Worm (Caenorhabditis elegans) whole organism, L4/young adult: ENCODE data around the gene C45B2.2.

Source experiments
- W03F9.2 ChIP-seq: fragments of 150-350 bp; optimal IDR thresholded peaks from 2 replicates; lab custom pipeline; 2014; ENCODE audit warnings: missing biosample characterization, missing genetic modification characterization
- dao-5 ChIP-seq: sonication (generic microtip); optimal IDR thresholded peaks from 2 replicates; lab custom pipeline; 2016; ENCODE audit warnings: missing genotype, missing genetic modification characterization, moderate library complexity, missing compliant biosample characterization
- him-1 ChIP-seq: sonication (generic microtip); optimal IDR thresholded peaks from 2 replicates; lab custom pipeline; 2016; ENCODE audit warnings: missing genotype, missing genetic modification reagents, missing genetic modification characterization, missing compliant biosample characterization

The C45B2.2 gene

ce11 chrX:6065936-6066452 lies 18.5 kb upstream of the C45B2.2 start, which contains the start of gene ptr-4:
Gene ptr-4, minus strand, starts transcription at chrX:6065986.
- TF ChIP-seq him-1 (no peak), W03F9.2 (tag; lab: Kevin White, UChicago) (no peak), dao-5 (tag; lab: Kevin White, UChicago) (no peak)

ce11 chrX:6066618-6067017 lies 17.9 kb upstream of the C45B2.2 start:
- TF ChIP-seq him-1: no peak
- no peak for TF ChIP-seq dao-5 (tag; lab: Kevin White, UChicago)
- no peak for TF ChIP-seq W03F9.2 (tag; lab: Kevin White, UChicago)

- TF ChIP-seq dao-5 (tag; lab: Kevin White, UChicago) (no peak), him-1 (no peak), W03F9.2 (tag; lab: Kevin White, UChicago) (no peak)
Observed at ce11 chrX:6075209-6075608, 9.3 kb upstream of the C45B2.2 start, which contains the start of gene lgc-58. Gene lgc-58, plus strand, starts transcription at chrX:6075509.

- no peak for TF ChIP-seq dao-5 (tag; lab: Kevin White, UChicago)
- no peak for TF ChIP-seq him-1
- no peak for TF ChIP-seq W03F9.2 (tag; lab: Kevin White, UChicago)
Observed at ce11 chrX:6081793-6082192, 2.7 kb upstream of the C45B2.2 start.

ce11 chrX:6082660-6083059 lies 1.9 kb upstream of the C45B2.2 start, which contains the start of gene C45B2.3:
Gene C45B2.3, plus strand, starts transcription at chrX:6082960.
- TF ChIP-seq him-1: no peak
- no peak for TF ChIP-seq dao-5 (tag; lab: Kevin White, UChicago)
- TF ChIP-seq W03F9.2 (tag; lab: Kevin White, UChicago): no peak

- TF ChIP-seq dao-5 (tag; lab: Kevin White, UChicago) (no peak), him-1 (no peak), W03F9.2 (tag; lab: Kevin White, UChicago) (no peak)
Observed at ce11 chrX:6085824-6086223, 1.3 kb downstream of the C45B2.2 start, which contains the start of gene C45B2.1. Gene C45B2.1, plus strand, starts transcription at chrX:6086124.

- TF ChIP-seq him-1 (no peak), W03F9.2 (tag; lab: Kevin White, UChicago) (no peak), dao-5 (tag; lab: Kevin White, UChicago) (no peak)
Observed at ce11 chrX:6087676-6088075, 3.1 kb downstream of the C45B2.2 start, which contains the start of gene C45B2.8. Gene C45B2.8, plus strand, starts transcription at chrX:6087976.

ce11 chrX:6088718-6089117 lies 4.2 kb downstream of the C45B2.2 start:
- TF ChIP-seq W03F9.2 (tag; lab: Kevin White, UChicago) (no peak), dao-5 (tag; lab: Kevin White, UChicago) (no peak), him-1 (no peak)

ce11 chrX:6090779-6091178 lies 6.2 kb downstream of the C45B2.2 start:
- TF ChIP-seq W03F9.2 (tag; lab: Kevin White, UChicago) (no peak), him-1 (no peak), dao-5 (tag; lab: Kevin White, UChicago) (no peak)

- TF ChIP-seq W03F9.2 (tag; lab: Kevin White, UChicago) (peak; percentile 31), dao-5 (tag; lab: Kevin White, UChicago) (peak; percentile 16), him-1 (peak; percentile 82)
Observed at ce11 chrX:6091967-6092366, 7.4 kb downstream of the C45B2.2 start, which contains the start of gene hsp-3. Gene hsp-3, minus strand, starts transcription at chrX:6092124.

ce11 chrX:6092533-6092932 lies 8.0 kb downstream of the C45B2.2 start:
- TF ChIP-seq W03F9.2 (tag; lab: Kevin White, UChicago) (no peak), him-1 (no peak), dao-5 (tag; lab: Kevin White, UChicago) (no peak)

ce11 chrX:6093046-6093445 lies 8.5 kb downstream of the C45B2.2 start, which contains the start of gene C15H9.5:
Gene C15H9.5, plus strand, starts transcription at chrX:6093300.
- TF ChIP-seq dao-5 (tag; lab: Kevin White, UChicago): no peak

ce11 chrX:6097551-6097950 lies 13.0 kb downstream of the C45B2.2 start, which contains the start of gene C15H9.4:
Gene C15H9.4, plus strand, starts transcription at chrX:6097643.
- no peak for TF ChIP-seq him-1
- TF ChIP-seq W03F9.2 (tag; lab: Kevin White, UChicago): no peak

ce11 chrX:6098420-6098819 lies 13.9 kb downstream of the C45B2.2 start:
- no peak for TF ChIP-seq dao-5 (tag; lab: Kevin White, UChicago)
- TF ChIP-seq him-1: no peak
- TF ChIP-seq W03F9.2 (tag; lab: Kevin White, UChicago): no peak
